Fruit fly (Drosophila melanogaster): ENCODE data around the gene CG6996.

DNA sequence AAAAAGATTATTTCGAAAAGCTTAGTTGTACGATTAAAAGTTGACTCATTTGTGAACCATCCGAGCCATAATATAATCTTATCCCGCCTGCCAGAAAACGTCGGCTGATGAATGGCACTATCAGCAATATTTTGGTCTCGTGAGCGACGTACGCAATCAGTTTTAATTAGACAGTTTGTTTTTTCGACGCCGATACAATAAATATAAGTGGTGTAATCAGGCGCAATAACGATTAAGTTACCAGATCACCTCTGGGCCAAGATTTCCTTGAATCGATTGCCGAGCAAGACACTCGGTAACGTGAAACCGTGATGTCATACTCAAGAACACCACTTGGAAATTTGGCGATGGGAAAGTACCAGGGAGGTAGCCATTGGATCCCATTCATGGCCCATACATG is 1.8 kb downstream of the CG6996 start:
- no peak for TF ChIP-seq psq (optimal IDR thresholded peaks at IDR 0.05)
- TF ChIP-seq EcR (GFP tag; optimal IDR thresholded peaks at IDR 0.05) = no peak
- TF ChIP-seq pan (optimal IDR thresholded peaks at IDR 0.05) = no peak
- TF ChIP-seq Dll (optimal IDR thresholded peaks at IDR 0.05) = no peak
- no peak for TF ChIP-seq CG8478 (optimal IDR thresholded peaks at IDR 0.05)
